Worm (Caenorhabditis elegans) whole organism, midembryonic: ENCODE results near the gene lap-1.

Source experiments
- cog-1 ChIP-seq: sonication (generic microtip); optimal IDR thresholded peaks from 2 replicates; lab custom pipeline; 2016; ENCODE audit warnings: missing genetic modification characterization, missing compliant biosample characterization
- med-1 ChIP-seq: sonication (generic microtip); optimal IDR thresholded peaks from 2 replicates; lab custom pipeline; 2017; ENCODE audit warnings: missing genetic modification characterization, mild to moderate bottlenecking, missing compliant biosample characterization, antibody characterized with exemption, missing genetic modification reagents; ENCODE audit not compliant: insufficient read depth
- ref-1 ChIP-seq: fragments of 200-800 bp; sonication (Bioruptor generic); conservative IDR thresholded peaks from 2 replicates; pipeline ENCODE4 v1.3.6; 2022; ENCODE audit warnings: missing genetic modification reagents, missing genetic modification characterization, missing compliant biosample characterization
- tab-1 ChIP-seq: fragments of 200-800 bp; sonication (Bioruptor generic); IDR thresholded peaks from 2 replicates; pipeline ENCODE4 v1.3.6; 2022; ENCODE audit warnings: missing genetic modification characterization, missing compliant biosample characterization
- ztf-23 ChIP-seq: fragments of 200-800 bp; sonication (Bioruptor generic); IDR thresholded peaks from 2 replicates; pipeline ENCODE4 v1.3.6; 2022; ENCODE audit warnings: missing genetic modification reagents, missing genetic modification characterization, missing compliant biosample characterization

DNA sequence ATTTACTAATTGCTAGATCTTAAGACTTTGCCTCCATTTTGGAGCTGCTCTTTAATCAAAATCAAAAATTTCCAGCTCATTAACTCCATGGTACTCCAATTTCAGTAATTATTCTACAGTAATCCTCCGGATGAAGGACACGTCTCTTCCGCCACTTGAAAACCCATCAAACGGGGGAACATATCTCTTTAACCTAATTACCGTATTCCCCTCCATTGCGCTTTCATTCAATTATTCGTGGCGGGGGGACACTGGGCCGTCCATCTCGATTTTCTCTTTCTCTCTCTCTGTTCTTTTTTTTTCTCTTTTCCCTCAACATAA is 15.1 kb upstream of the lap-1 start:
- TF ChIP-seq cog-1, result no peak
- TF ChIP-seq ztf-23 (GFP tag; lab: Robert Waterston, UW), result no peak
- TF ChIP-seq tab-1 (GFP tag; lab: Robert Waterston, UW), result no peak
- TF ChIP-seq ref-1 (GFP tag; lab: Robert Waterston, UW), result no peak
- TF ChIP-seq med-1 (GFP tag; lab: Kevin White, UChicago), result no peak
